Worm (Caenorhabditis elegans) whole organism, L1 larva: ENCODE data around the gene tnc-2.

Experiments
- C04F5.9 ChIP-seq: sonication (generic microtip); optimal IDR thresholded peaks from 2 replicates; lab custom pipeline; 2016; ENCODE audit warnings: missing genetic modification characterization, missing compliant biosample characterization
- C34B4.2 ChIP-seq: sonication (generic microtip); optimal IDR thresholded peaks from 2 replicates; lab custom pipeline; 2017; ENCODE audit warnings: mild to moderate bottlenecking, missing genetic modification characterization, missing compliant biosample characterization
- Y116A8C.19 ChIP-seq: sonication (generic microtip); optimal IDR thresholded peaks from 2 replicates; lab custom pipeline; 2016; ENCODE audit warnings: missing compliant biosample characterization, missing genetic modification characterization, borderline replicate concordance
- aha-1 ChIP-seq: fragments of 150-350 bp; optimal IDR thresholded peaks from 2 replicates; lab custom pipeline; 2014; ENCODE audit warnings: missing biosample characterization, missing genetic modification characterization
- ama-1 ChIP-seq: fragments of 150-350 bp; optimal IDR thresholded peaks from 2 replicates; lab custom pipeline; 2014
- blmp-1 ChIP-seq: fragments of 150-350 bp; optimal IDR thresholded peaks from 2 replicates; lab custom pipeline; 2014; ENCODE audit warnings: missing biosample characterization, missing genetic modification characterization
- ceh-8 ChIP-seq: fragments of 200-800 bp; sonication (Bioruptor generic); optimal IDR thresholded peaks from 2 replicates; lab custom pipeline; 2018; ENCODE audit warnings: mild to moderate bottlenecking, missing genetic modification characterization, moderate library complexity, missing compliant biosample characterization
- ceh-82 ChIP-seq, 3 experiments: fragments of 150-350 bp in 1 of 3; sonication (generic microtip) in 2 of 3; optimal IDR thresholded peaks; 2 replicates each; lab custom pipeline; 2014 to 2017; ENCODE audit warnings: missing biosample characterization in 3 of 3, missing genetic modification characterization in 3 of 3
- ceh-90 ChIP-seq: sonication (generic microtip); optimal IDR thresholded peaks from 2 replicates; lab custom pipeline; 2016; ENCODE audit warnings: missing genetic modification characterization, missing compliant biosample characterization
- ces-1 ChIP-seq: fragments of 150-350 bp; optimal IDR thresholded peaks from 2 replicates; lab custom pipeline; 2014; ENCODE audit warnings: missing biosample characterization, missing genetic modification reagents, missing genetic modification characterization
- dpl-1 ChIP-seq, 3 experiments: fragments of 150-350 bp in 2 of 3; sonication (generic microtip) in 1 of 3; optimal IDR thresholded peaks; 2 replicates each; lab custom pipeline; 2014 to 2017; ENCODE audit warnings: missing biosample characterization in 3 of 3, missing genetic modification characterization in 3 of 3, missing genetic modification reagents in 3 of 3
- efl-1 ChIP-seq, 4 experiments: fragments of 150-350 bp; optimal IDR thresholded peaks in 3 of 4; peaks in 1 of 4; 1 replicate in 1 of 4; 2 replicates in 3 of 4; lab custom pipeline; 2014; ENCODE audit warnings: missing biosample characterization in 2 of 4, missing genetic modification characterization in 2 of 4, missing genetic modification reagents in 2 of 4
- efl-3 ChIP-seq: fragments of 200-800 bp; sonication (Bioruptor generic); optimal IDR thresholded peaks from 2 replicates; lab custom pipeline; 2018; ENCODE audit warnings: mild to moderate bottlenecking, missing genetic modification characterization, missing compliant biosample characterization
- egl-13 ChIP-seq: sonication (generic microtip); optimal IDR thresholded peaks from 2 replicates; lab custom pipeline; 2016; ENCODE audit warnings: missing genotype, missing genetic modification reagents, missing genetic modification characterization, missing compliant biosample characterization
- egl-27 ChIP-seq, 2 experiments: fragments of 150-350 bp in 1 of 2; sonication (generic microtip); optimal IDR thresholded peaks; 3 replicates each; lab custom pipeline; 2017 to 2018; ENCODE audit warnings: missing biosample characterization in 2 of 2, missing genetic modification characterization in 2 of 2, missing genetic modification reagents in 2 of 2
- elt-3 ChIP-seq, 6 experiments: fragments of 150-350 bp in 1 of 6; sonication (generic microtip); optimal IDR thresholded peaks; 2 replicates each; lab custom pipeline; 2017 to 2018; ENCODE audit warnings: missing biosample characterization in 6 of 6, missing genetic modification characterization in 6 of 6, inconsistent platforms in 1 of 6
- ets-5 ChIP-seq: fragments of 200-800 bp; sonication (Bioruptor generic); IDR thresholded peaks from 2 replicates; pipeline ENCODE4 v1.3.6; 2022; ENCODE audit warnings: missing genetic modification characterization, missing compliant biosample characterization
- fkh-10 ChIP-seq: sonication (generic microtip); optimal IDR thresholded peaks from 2 replicates; lab custom pipeline; 2017; ENCODE audit warnings: missing biosample characterization, missing genetic modification reagents, missing genetic modification characterization
- fkh-4 ChIP-seq: sonication (generic microtip); optimal IDR thresholded peaks from 2 replicates; lab custom pipeline; 2016; ENCODE audit warnings: missing compliant biosample characterization, missing genetic modification characterization, borderline replicate concordance
- fkh-8 ChIP-seq: sonication (generic microtip); optimal IDR thresholded peaks from 2 replicates; lab custom pipeline; 2016; ENCODE audit warnings: mild to moderate bottlenecking, missing genetic modification characterization, missing compliant biosample characterization
- fos-1 ChIP-seq: fragments of 150-350 bp; optimal IDR thresholded peaks from 2 replicates; lab custom pipeline; 2014; ENCODE audit warnings: missing biosample characterization, missing genetic modification characterization
- grh-1 ChIP-seq: fragments of 200-800 bp; sonication (Bioruptor generic); IDR thresholded peaks from 2 replicates; pipeline ENCODE4 v1.3.6; 2022; ENCODE audit warnings: missing genetic modification reagents, missing genetic modification characterization, missing compliant biosample characterization
- hlh-17 ChIP-seq: fragments of 200-800 bp; sonication (Bioruptor generic); optimal IDR thresholded peaks from 2 replicates; lab custom pipeline; 2018; ENCODE audit warnings: missing genetic modification characterization, mild to moderate bottlenecking, missing compliant biosample characterization, moderate library complexity, borderline replicate concordance
- hlh-4 ChIP-seq: sonication (generic microtip); optimal IDR thresholded peaks from 2 replicates; lab custom pipeline; 2016; ENCODE audit warnings: mild to moderate bottlenecking, missing genetic modification characterization, missing compliant biosample characterization
- hpl-2 ChIP-seq: fragments of 150-350 bp; optimal IDR thresholded peaks from 2 replicates; lab custom pipeline; 2014; ENCODE audit warnings: missing biosample characterization, missing genetic modification reagents, missing genetic modification characterization
- isw-1 ChIP-seq: fragments of 200-800 bp; sonication (Bioruptor generic); IDR thresholded peaks from 2 replicates; pipeline ENCODE4 v1.3.6; 2022; ENCODE audit warnings: missing genetic modification characterization, missing compliant biosample characterization
- jun-1 ChIP-seq: fragments of 150-350 bp; optimal IDR thresholded peaks from 2 replicates; lab custom pipeline; 2014; ENCODE audit warnings: missing biosample characterization, missing genetic modification reagents, missing genetic modification characterization
- lin-14 ChIP-seq: fragments of 200-800 bp; sonication (Bioruptor generic); optimal IDR thresholded peaks from 2 replicates; lab custom pipeline; 2018; ENCODE audit warnings: mild to moderate bottlenecking, missing genetic modification characterization, moderate library complexity, missing compliant biosample characterization
- lin-35 ChIP-seq, 2 experiments: fragments of 150-350 bp; optimal IDR thresholded peaks; 2 replicates each; lab custom pipeline; 2014; ENCODE audit warnings: missing biosample characterization in 2 of 2, missing genetic modification characterization in 2 of 2, missing genetic modification reagents in 2 of 2
- lir-3 ChIP-seq: sonication (generic microtip); optimal IDR thresholded peaks from 2 replicates; lab custom pipeline; 2016; ENCODE audit warnings: mild to moderate bottlenecking, missing genetic modification characterization, moderate library complexity, missing compliant biosample characterization; ENCODE audit not compliant: poor library complexity
- mab-9 ChIP-seq: fragments of 200-800 bp; sonication (Bioruptor generic); IDR thresholded peaks from 2 replicates; pipeline ENCODE4 v1.3.6; 2022; ENCODE audit warnings: missing genetic modification reagents, missing genetic modification characterization, missing compliant biosample characterization
- mef-2 ChIP-seq: fragments of 150-350 bp; optimal IDR thresholded peaks from 2 replicates; lab custom pipeline; 2014; ENCODE audit warnings: missing biosample characterization, missing genetic modification characterization
- mep-1 ChIP-seq: fragments of 150-350 bp; optimal IDR thresholded peaks from 2 replicates; lab custom pipeline; 2014; ENCODE audit warnings: missing biosample characterization, missing genetic modification characterization
- nhr-11 ChIP-seq: fragments of 150-350 bp; optimal IDR thresholded peaks from 2 replicates; lab custom pipeline; 2014; ENCODE audit warnings: missing biosample characterization, missing genetic modification characterization
- nhr-12 ChIP-seq: sonication (generic microtip); optimal IDR thresholded peaks from 2 replicates; lab custom pipeline; 2017; ENCODE audit warnings: missing biosample characterization, missing genetic modification characterization
- nhr-19 ChIP-seq: fragments of 200-800 bp; sonication (Bioruptor generic); conservative IDR thresholded peaks from 2 replicates; pipeline ENCODE4 v1.3.6; 2022; ENCODE audit warnings: missing genetic modification characterization, missing compliant biosample characterization
- nhr-20 ChIP-seq: sonication (generic microtip); optimal IDR thresholded peaks from 2 replicates; lab custom pipeline; 2016; ENCODE audit warnings: mild to moderate bottlenecking, missing genetic modification characterization, missing compliant biosample characterization
- nhr-47 ChIP-seq: sonication (generic microtip); optimal IDR thresholded peaks from 2 replicates; lab custom pipeline; 2016; ENCODE audit warnings: mild to moderate bottlenecking, missing genetic modification characterization, moderate library complexity, missing compliant biosample characterization
- nhr-71 ChIP-seq: sonication (generic microtip); optimal IDR thresholded peaks from 2 replicates; lab custom pipeline; 2016; ENCODE audit warnings: mild to moderate bottlenecking, missing genetic modification characterization, moderate library complexity, missing compliant biosample characterization
- nhr-76 ChIP-seq: sonication (generic microtip); optimal IDR thresholded peaks from 2 replicates; lab custom pipeline; 2017; ENCODE audit warnings: missing biosample characterization, missing genetic modification characterization
- nhr-84 ChIP-seq: sonication (generic microtip); optimal IDR thresholded peaks from 2 replicates; lab custom pipeline; 2017; ENCODE audit warnings: missing biosample characterization, missing genetic modification characterization
- nhr-85 ChIP-seq: sonication (generic microtip); peaks from one replicate; lab custom pipeline; 2016; ENCODE audit warnings: missing genetic modification characterization, inconsistent platforms, missing compliant biosample characterization
- pax-3 ChIP-seq: fragments of 200-800 bp; sonication (Bioruptor generic); optimal IDR thresholded peaks from 2 replicates; lab custom pipeline; 2018; ENCODE audit warnings: mild to moderate bottlenecking, missing genetic modification characterization, moderate library complexity, missing compliant biosample characterization
- pqm-1 ChIP-seq: sonication (generic microtip); optimal IDR thresholded peaks from 3 replicates; lab custom pipeline; 2017; ENCODE audit warnings: missing biosample characterization, missing genetic modification characterization
- rnt-1 ChIP-seq: sonication (generic microtip); optimal IDR thresholded peaks from 2 replicates; lab custom pipeline; 2016; ENCODE audit warnings: mild to moderate bottlenecking, missing genetic modification characterization, moderate library complexity, missing compliant biosample characterization
- snu-23 ChIP-seq: sonication (generic microtip); optimal IDR thresholded peaks from 2 replicates; lab custom pipeline; 2016; ENCODE audit warnings: missing genetic modification characterization, missing compliant biosample characterization
- sox-4 ChIP-seq: sonication (generic microtip); optimal IDR thresholded peaks from 2 replicates; lab custom pipeline; 2016; ENCODE audit warnings: missing genetic modification characterization, missing compliant biosample characterization
- sup-37 ChIP-seq: fragments of 200-800 bp; sonication (Bioruptor generic); optimal IDR thresholded peaks from 2 replicates; lab custom pipeline; 2018; ENCODE audit warnings: mild to moderate bottlenecking, missing genetic modification characterization, missing compliant biosample characterization
- unc-30 ChIP-seq: sonication (generic microtip); optimal IDR thresholded peaks from 2 replicates; lab custom pipeline; 2017; ENCODE audit warnings: missing biosample characterization, missing genetic modification characterization
- unc-62 ChIP-seq: fragments of 150-350 bp; optimal IDR thresholded peaks from 2 replicates; lab custom pipeline; 2014; ENCODE audit warnings: missing biosample characterization, missing genetic modification reagents, missing genetic modification characterization
- vab-15 ChIP-seq: sonication (generic microtip); optimal IDR thresholded peaks from 2 replicates; lab custom pipeline; 2017; ENCODE audit warnings: missing genotype, mild to moderate bottlenecking, missing genetic modification characterization, missing compliant biosample characterization
- xbp-1 ChIP-seq: sonication (generic microtip); optimal IDR thresholded peaks from 2 replicates; lab custom pipeline; 2016; ENCODE audit warnings: missing genetic modification characterization, missing compliant biosample characterization
- zag-1 ChIP-seq: fragments of 150-350 bp; optimal IDR thresholded peaks from 2 replicates; lab custom pipeline; 2014; ENCODE audit warnings: missing biosample characterization, missing genetic modification characterization

The tnc-2 gene

ce11 chrII:10445738-10446137, 20.9 kb upstream of the tnc-2 start (continued):
- TF ChIP-seq mef-2 (tag; lab: Kevin White, UChicago) = no peak
- no peak for TF ChIP-seq nhr-12 (tag; lab: Kevin White, UChicago)
- no peak for TF ChIP-seq sox-4 (tag; lab: Kevin White, UChicago)
- TF ChIP-seq C34B4.2 = no peak
- no peak for TF ChIP-seq nhr-47
- peak; percentile 1 to 23 for TF ChIP-seq lin-35 (GFP tag; optimal IDR thresholded peaks at IDR 0.05; lab: Kevin White, UChicago)
- TF ChIP-seq mab-9 (GFP tag; lab: Robert Waterston, UW) = no peak
- no peak for TF ChIP-seq hpl-2 (GFP tag; lab: Kevin White, UChicago)
- TF ChIP-seq ceh-90 (tag; lab: Kevin White, UChicago) = no peak
- TF ChIP-seq isw-1 (GFP tag; lab: Robert Waterston, UW) = no peak
- TF ChIP-seq pax-3 (tag; lab: Kevin White, UChicago) = no peak
- TF ChIP-seq ceh-82 (tag; optimal IDR thresholded peaks at IDR 0.05; lab: Kevin White, UChicago) = peak in 2 of 3 experiments; percentile 3 to 73
- no peak for TF ChIP-seq ceh-8
- TF ChIP-seq egl-27 (tag; optimal IDR thresholded peaks at IDR 0.05; lab: Kevin White, UChicago) = no peak
- peak in 1 of 2 experiments; percentile 27 for TF ChIP-seq efl-1 (optimal IDR thresholded peaks at IDR 0.05; lab: Kevin White, UChicago)
- TF ChIP-seq efl-1 (GFP tag; optimal IDR thresholded peaks at IDR 0.05 in 1 of 2; lab: Kevin White, UChicago) = peak in 1 of 2 experiments; percentile 84
- no peak for TF ChIP-seq Y116A8C.19 (tag; lab: Kevin White, UChicago)
- TF ChIP-seq rnt-1 (tag; lab: Kevin White, UChicago) = peak; percentile 36
- TF ChIP-seq ets-5 (GFP tag; lab: Robert Waterston, UW) = no peak
- no peak for TF ChIP-seq snu-23
- TF ChIP-seq nhr-85 (tag; lab: Kevin White, UChicago) = no peak
- no peak for TF ChIP-seq fkh-4 (tag; lab: Kevin White, UChicago)
- TF ChIP-seq nhr-84 = no peak
- TF ChIP-seq blmp-1 (tag; lab: Kevin White, UChicago) = peak; percentile 23
- TF ChIP-seq sup-37 (GFP tag; lab: Kevin White, UChicago) = no peak
- TF ChIP-seq aha-1 (tag; lab: Kevin White, UChicago) = no peak
- TF ChIP-seq efl-3 (GFP tag; lab: Kevin White, UChicago) = no peak
- TF ChIP-seq ama-1 = no peak
- TF ChIP-seq fkh-10 = no peak
- TF ChIP-seq zag-1 = no peak
- peak; percentile 73 for TF ChIP-seq lin-14 (GFP tag; lab: Kevin White, UChicago)
- TF ChIP-seq egl-13 (tag; lab: Kevin White, UChicago) = no peak
- no peak for TF ChIP-seq nhr-71 (tag; lab: Kevin White, UChicago)
- TF ChIP-seq hlh-4 (tag; lab: Kevin White, UChicago) = no peak
- TF ChIP-seq C04F5.9 = no peak
- no peak for TF ChIP-seq pqm-1
- no peak for TF ChIP-seq lir-3 (tag; lab: Kevin White, UChicago)
- no peak for TF ChIP-seq hlh-17 (GFP tag; lab: Kevin White, UChicago)
- TF ChIP-seq nhr-76 (tag; lab: Kevin White, UChicago) = no peak
- TF ChIP-seq xbp-1 (tag; lab: Kevin White, UChicago) = no peak
- TF ChIP-seq mep-1 = peak; percentile 9
- no peak for TF ChIP-seq grh-1
- peak; percentile 34 for TF ChIP-seq nhr-11 (tag; lab: Kevin White, UChicago)
- no peak for TF ChIP-seq unc-30 (tag; lab: Kevin White, UChicago)
- no peak for TF ChIP-seq ces-1 (GFP tag; lab: Kevin White, UChicago)
- TF ChIP-seq fos-1 = no peak
- TF ChIP-seq jun-1 (tag; lab: Kevin White, UChicago) = no peak
- TF ChIP-seq elt-3 (tag; optimal IDR thresholded peaks at IDR 0.05; lab: Kevin White, UChicago) = no peak
- TF ChIP-seq unc-62 (GFP tag; lab: Kevin White, UChicago) = no peak
- TF ChIP-seq vab-15 = no peak
- peak; percentile 13 for TF ChIP-seq fkh-8 (tag; lab: Kevin White, UChicago)
- TF ChIP-seq nhr-20 (tag; lab: Kevin White, UChicago) = peak; percentile 35
- peak in 2 of 3 experiments; percentile 19 to 32 for TF ChIP-seq dpl-1 (GFP tag; optimal IDR thresholded peaks at IDR 0.05; lab: Kevin White, UChicago)
- no peak for TF ChIP-seq nhr-19
